Fruit fly (Drosophila melanogaster) Kc167 (cell line): ENCODE results near the gene CG31100.

Experiments used
- Myc ChIP-seq: fragments of >200 bp; optimal IDR thresholded peaks from 2 replicates; lab custom pipeline; 2017; ENCODE audit warnings: missing external identifiers
- Sin3A ChIP-seq: fragments of >200 bp; optimal IDR thresholded peaks from 2 replicates; lab custom pipeline; 2018; ENCODE audit warnings: missing external identifiers
- h ChIP-seq: fragments of >200 bp; optimal IDR thresholded peaks from 3 replicates; lab custom pipeline; 2018; ENCODE audit warnings: missing external identifiers
- insv ChIP-seq: fragments of >200 bp; optimal IDR thresholded peaks from 3 replicates; lab custom pipeline; 2018; ENCODE audit warnings: missing external identifiers
- psq ChIP-seq: fragments of >200 bp; optimal IDR thresholded peaks from 2 replicates; lab custom pipeline; 2017; ENCODE audit warnings: missing external identifiers
- ttk ChIP-seq: sonication (Bioruptor generic); optimal IDR thresholded peaks from 2 replicates; lab custom pipeline; 2017; ENCODE audit warnings: missing external identifiers

The CG31100 gene

DNA sequence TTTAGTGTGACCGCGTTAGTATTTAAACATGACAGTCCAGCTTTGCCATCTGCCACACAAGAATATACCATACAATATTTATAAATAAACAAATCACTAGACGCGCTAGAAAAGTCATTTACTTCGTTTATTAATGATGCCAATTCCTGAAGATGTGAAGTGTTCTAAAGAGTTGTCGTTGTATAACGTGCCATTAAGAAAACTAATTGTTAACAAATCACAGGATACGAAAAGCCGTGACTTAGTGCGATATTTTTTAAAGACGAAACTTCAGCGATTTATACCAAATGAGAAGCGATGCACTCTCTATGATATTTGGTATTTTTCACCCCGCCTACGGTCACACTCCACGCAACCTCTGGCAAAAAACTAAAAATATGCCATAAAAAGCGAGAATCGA is 36.0 kb upstream of the CG31100 start, which contains the start of gene neur:
Gene neur (minus strand): TSS at position 24 of the 400 bp plus-strand sequence.
- TF ChIP-seq psq (lab: Kevin White, UChicago) = no peak
- TF ChIP-seq ttk (lab: Kevin White, UChicago) = no peak
- no peak for TF ChIP-seq insv
- TF ChIP-seq Myc (lab: Kevin White, UChicago) = no peak
- TF ChIP-seq h (lab: Kevin White, UChicago) = no peak
- TF ChIP-seq Sin3A = no peak

DNA sequence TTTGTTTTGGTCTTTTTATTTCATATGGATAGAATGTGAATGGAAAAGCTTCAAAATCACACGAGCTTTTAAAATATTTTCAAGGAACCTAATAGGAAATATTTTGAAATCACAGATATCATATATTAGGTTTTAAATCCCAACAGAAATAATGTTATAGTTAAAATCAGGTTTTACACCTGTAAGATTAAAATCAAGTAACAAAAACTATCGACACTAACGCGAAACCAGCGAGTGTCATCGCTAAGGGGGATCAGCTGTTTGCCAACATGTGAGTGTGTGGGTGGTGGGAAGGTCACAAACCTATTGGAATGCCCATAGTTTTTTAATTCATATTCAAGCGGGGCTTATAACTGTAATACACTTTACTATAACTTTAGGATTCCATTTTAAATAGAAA is 35.2 kb upstream of the CG31100 start, which contains the start of gene hyx:
Gene hyx (plus strand): TSS at position 109 of the 400 bp plus-strand sequence.
- TF ChIP-seq insv (no peak), h (lab: Kevin White, UChicago) (no peak), ttk (lab: Kevin White, UChicago) (no peak), Myc (lab: Kevin White, UChicago) (no peak), psq (lab: Kevin White, UChicago) (no peak), Sin3A (no peak)

DNA sequence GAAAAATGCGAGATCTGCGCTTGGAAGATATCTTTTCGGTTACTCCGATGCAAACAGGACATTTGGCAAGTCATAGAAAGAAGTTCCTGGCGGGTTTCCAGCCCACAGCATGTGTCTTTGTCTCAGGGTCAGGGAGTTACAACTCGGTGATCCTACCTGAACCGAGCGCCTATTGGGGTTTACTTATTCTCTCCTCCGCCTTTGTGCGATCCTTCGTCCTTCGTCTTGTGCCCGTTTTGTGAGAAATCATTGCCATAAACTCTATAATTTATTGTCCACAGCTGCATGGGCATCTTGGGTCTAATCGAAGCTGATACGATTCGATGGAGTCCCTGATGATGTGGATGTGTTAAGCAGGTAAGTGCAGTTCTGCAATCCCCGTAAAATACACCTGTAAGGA is 34.5 kb upstream of the CG31100 start:
- TF ChIP-seq psq (lab: Kevin White, UChicago) = no peak
- no peak for TF ChIP-seq h (lab: Kevin White, UChicago)

DNA sequence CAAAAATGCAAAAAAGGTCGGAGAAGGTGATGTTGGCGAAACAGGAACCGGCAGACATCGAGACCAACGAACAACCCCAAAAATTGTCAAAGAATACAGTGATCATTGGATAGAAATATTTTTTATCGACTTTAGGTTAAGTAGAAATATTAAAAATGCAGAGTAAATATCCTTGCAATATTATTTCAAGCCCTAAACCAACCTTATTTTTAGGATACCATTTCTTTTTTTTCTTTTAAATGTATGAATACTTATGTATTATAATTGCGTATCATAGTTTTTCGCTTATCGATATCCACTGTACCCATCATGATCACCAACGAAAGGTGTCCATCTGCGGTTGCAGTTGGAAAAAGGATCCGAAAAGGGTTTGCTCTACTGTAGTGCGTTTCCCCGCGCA is 31.8 kb upstream of the CG31100 start:
- no peak for TF ChIP-seq psq (lab: Kevin White, UChicago)
- no peak for TF ChIP-seq Sin3A
- TF ChIP-seq ttk (lab: Kevin White, UChicago) = no peak
- TF ChIP-seq h (lab: Kevin White, UChicago) = no peak
- TF ChIP-seq Myc (lab: Kevin White, UChicago) = no peak
- TF ChIP-seq insv = no peak

DNA sequence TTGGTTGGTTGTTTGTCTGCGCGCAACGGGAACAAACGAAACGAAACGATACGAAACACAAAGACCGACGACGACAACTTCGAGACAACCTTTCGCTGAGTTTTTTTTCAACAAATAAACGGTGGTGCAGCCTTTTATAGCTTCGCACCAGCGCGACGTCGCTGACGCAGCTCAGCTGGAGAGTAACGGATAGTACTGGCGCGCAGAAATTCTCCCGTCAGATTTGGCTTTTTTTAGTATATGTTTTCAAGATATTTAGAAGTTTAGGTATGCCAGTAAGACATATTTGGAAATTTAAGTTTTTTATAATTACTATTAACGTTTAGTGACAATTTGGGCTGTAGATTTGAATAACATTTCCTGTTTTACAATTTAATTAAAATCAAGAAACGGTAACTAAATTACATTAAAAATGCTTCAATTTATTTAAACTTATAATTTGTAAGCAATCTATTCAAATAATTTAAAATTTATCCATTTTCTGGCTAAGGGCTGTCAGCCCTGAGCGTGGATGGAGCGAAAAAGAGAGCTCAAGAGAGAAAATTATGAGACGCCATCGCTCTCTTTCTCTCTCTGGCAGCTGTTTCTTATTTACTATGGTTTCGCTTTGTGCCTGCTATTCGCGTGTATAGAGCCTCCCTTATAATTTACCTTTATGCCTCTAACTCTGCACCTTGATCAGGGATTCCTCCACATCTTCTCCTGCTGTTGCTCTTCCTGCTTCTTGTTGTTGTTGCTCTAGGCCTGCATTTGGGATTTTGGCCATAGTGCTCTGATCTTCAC is 30.4 kb upstream of the CG31100 start:
- TF ChIP-seq h (lab: Kevin White, UChicago) = no peak
- no peak for TF ChIP-seq ttk (lab: Kevin White, UChicago)
- TF ChIP-seq Myc (lab: Kevin White, UChicago) = no peak
- no peak for TF ChIP-seq psq (lab: Kevin White, UChicago)
- no peak for TF ChIP-seq Sin3A
- no peak for TF ChIP-seq insv

DNA sequence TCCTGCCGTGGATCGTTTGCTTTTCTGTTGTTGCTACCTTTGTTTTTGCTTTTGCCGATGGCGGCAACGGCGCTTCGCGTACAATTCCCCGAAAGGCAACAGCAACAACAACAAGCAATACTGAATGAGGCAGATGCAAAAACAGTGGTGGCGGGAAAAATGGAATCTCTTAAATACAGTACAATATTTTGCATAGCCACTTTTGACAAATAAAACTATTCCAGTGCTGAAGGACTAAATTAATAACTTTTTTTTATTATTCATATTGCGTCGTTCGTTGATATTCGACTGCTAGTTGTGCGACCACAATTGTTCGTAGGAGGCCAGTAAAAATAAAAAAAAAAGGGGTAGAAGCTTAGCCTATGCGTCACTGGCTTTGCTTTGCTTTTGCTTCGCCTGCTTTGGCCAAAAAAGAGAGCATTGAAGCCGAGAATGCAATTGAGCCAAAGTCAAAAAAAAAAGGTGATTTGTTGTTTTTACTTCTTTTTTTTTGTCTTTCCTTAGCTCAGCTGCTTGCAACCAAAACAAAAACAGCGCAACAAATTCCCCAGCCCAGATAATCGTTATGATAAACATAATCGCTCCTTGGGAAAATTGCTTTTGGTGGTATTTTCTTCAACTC is 28.5 kb upstream of the CG31100 start:
- TF ChIP-seq h (lab: Kevin White, UChicago) (no peak), ttk (lab: Kevin White, UChicago) (no peak), Myc (lab: Kevin White, UChicago) (no peak), Sin3A (no peak), psq (lab: Kevin White, UChicago) (no peak), insv (no peak)

DNA sequence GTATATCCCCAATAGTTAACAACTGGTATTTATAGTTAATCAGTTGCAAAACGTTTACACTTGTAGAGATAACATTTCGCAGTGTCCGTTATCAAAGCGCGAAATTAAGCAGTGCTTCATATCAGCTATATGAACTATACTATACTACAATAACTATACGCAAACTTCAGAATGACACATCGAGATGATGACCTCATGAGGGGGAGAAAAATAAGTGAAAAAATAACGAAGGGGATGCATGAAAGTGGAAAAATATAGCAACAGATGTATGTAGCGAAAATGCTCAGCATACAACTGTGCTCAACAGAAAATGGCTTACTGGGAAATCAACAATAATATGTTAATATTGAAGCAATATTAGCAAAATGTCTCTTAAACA is 27.3 kb upstream of the CG31100 start:
- no peak for TF ChIP-seq psq (lab: Kevin White, UChicago)
- no peak for TF ChIP-seq insv
- no peak for TF ChIP-seq Sin3A
- no peak for TF ChIP-seq ttk (lab: Kevin White, UChicago)
- no peak for TF ChIP-seq Myc (lab: Kevin White, UChicago)
- no peak for TF ChIP-seq h (lab: Kevin White, UChicago)

DNA sequence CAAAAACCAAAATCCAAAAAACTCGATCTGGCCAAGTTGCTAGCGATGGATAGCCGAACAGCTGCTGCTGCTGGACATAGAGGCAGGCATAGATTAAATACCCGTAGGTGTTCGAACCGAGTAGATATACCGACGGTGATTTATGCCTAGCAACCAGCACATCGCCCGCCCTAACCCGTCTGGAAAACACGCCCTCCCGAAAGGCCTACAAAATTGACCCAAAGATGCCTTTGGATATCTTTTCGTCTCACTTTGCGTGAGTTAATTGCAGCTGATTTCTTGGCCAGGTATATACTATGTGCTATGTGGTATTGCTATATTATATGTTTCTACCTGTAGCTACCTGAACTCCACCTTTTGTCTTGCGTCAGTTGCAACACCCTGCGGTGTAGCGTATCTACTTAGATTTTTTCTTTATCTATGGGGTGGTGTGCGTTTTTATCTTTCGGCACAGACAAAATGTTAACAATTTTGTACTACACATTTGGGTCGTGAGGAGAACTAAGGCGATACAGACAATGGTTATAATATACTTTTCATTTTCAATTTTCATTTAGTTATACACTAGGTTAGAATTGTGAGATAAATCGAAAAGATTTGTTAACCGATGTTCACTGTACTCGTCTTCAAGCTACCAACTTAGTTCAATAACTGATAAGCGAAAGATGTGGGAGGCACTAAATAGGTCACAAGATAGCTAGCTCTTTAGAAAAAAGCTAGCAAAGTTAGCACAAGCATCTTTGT is 26.7 kb upstream of the CG31100 start:
- TF ChIP-seq Myc (lab: Kevin White, UChicago) = no peak
- TF ChIP-seq h (lab: Kevin White, UChicago) = no peak
- no peak for TF ChIP-seq ttk (lab: Kevin White, UChicago)
- TF ChIP-seq Sin3A = no peak
- TF ChIP-seq insv = no peak
- TF ChIP-seq psq (lab: Kevin White, UChicago) = no peak

DNA sequence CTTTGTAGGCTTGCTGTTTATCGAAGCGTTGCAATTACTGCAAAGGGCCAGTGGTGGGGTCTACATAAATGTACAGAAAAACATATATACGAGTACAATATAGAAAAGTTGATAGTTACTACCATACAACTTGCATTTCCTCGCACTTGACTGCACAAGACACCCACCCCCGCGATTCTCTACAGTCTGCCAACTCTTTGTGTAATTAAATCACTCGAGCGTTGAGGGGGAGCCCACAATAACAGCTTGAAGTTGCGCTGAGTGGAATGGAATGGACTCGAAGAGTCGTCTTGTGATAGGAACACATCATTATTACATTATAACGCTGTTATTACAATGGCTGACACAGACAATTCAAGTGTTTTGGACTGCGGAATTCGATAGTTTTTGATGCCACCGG is 26.0 kb upstream of the CG31100 start:
- TF ChIP-seq insv = no peak
- TF ChIP-seq psq (lab: Kevin White, UChicago) = no peak
- TF ChIP-seq Sin3A = no peak
- TF ChIP-seq Myc (lab: Kevin White, UChicago) = no peak
- TF ChIP-seq ttk (lab: Kevin White, UChicago) = no peak
- no peak for TF ChIP-seq h (lab: Kevin White, UChicago)

DNA sequence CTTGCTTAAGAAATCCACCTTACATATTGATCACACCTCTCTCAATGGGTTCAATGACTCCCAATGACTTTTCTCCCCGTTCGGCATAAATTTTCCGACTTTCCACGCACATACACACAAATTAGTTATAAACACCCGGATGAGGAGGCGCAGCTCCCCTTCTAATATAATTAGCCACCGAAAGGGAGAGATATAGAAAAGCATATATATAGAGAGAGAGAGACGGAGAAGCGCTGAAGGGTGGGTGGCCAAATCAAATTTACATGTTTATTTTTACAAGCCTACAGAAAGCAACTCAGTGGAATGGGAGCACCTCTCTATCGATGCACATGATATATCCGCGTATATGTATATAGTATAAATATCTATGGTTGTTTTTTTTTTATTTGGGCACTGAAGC is 25.2 kb upstream of the CG31100 start:
- TF ChIP-seq insv (no peak), Myc (lab: Kevin White, UChicago) (no peak), h (lab: Kevin White, UChicago) (no peak)

DNA sequence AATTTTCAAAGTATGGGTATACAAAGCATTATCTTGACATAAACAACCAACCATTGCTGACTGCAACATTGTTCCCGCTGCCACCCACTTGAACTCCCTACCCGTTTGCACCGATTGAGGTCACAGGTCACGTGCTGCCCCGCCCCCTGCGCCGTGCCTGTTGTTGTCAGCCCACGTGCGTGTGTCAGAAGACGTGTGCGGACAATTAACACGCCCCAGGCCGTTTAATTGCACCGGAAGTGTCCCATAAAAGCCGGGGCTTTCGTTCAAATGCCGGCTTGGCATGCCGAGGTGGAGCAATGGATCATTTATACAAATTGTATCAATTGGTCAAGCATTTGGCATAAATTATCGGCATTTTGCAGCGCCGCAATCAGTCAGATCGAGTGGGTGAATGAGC is 23.6 kb upstream of the CG31100 start:
- TF ChIP-seq h (lab: Kevin White, UChicago) (no peak), insv (no peak), ttk (lab: Kevin White, UChicago) (no peak), psq (lab: Kevin White, UChicago) (no peak), Sin3A (no peak), Myc (lab: Kevin White, UChicago) (no peak)
